Worm (Caenorhabditis elegans) whole organism, early embryonic: ENCODE results near the gene F55C9.11.

Experiments used
- B0310.2 ChIP-seq: sonication (generic microtip); optimal IDR thresholded peaks from 2 replicates; lab custom pipeline; 2016; ENCODE audit warnings: mild to moderate bottlenecking, missing genetic modification characterization, missing compliant biosample characterization
- aly-1 ChIP-seq: sonication (generic microtip); optimal IDR thresholded peaks from 2 replicates; lab custom pipeline; 2016; ENCODE audit warnings: missing genetic modification characterization, missing compliant biosample characterization
- ama-1 ChIP-seq: fragments of 150-350 bp; optimal IDR thresholded peaks from 2 replicates; lab custom pipeline; 2014
- ceh-13 ChIP-seq: fragments of 200-800 bp; sonication (Bioruptor generic); optimal IDR thresholded peaks from 2 replicates; lab custom pipeline; 2018; ENCODE audit warnings: mild to moderate bottlenecking, missing genetic modification characterization, missing compliant biosample characterization
- ceh-36 ChIP-seq: sonication (generic microtip); optimal IDR thresholded peaks from 2 replicates; lab custom pipeline; 2016; ENCODE audit warnings: missing genetic modification characterization, inconsistent platforms, missing compliant biosample characterization
- ets-7 ChIP-seq: sonication (generic microtip); optimal IDR thresholded peaks from 2 replicates; lab custom pipeline; 2016; ENCODE audit warnings: missing genotype, missing genetic modification characterization, missing compliant biosample characterization
- flt-1 ChIP-seq: fragments of 200-800 bp; sonication (Bioruptor generic); IDR thresholded peaks from 2 replicates; pipeline ENCODE4 v1.3.6; 2022; ENCODE audit warnings: missing genetic modification characterization, missing compliant biosample characterization
- hmg-4 ChIP-seq: fragments of 200-800 bp; sonication (Bioruptor generic); optimal IDR thresholded peaks from 2 replicates; lab custom pipeline; 2018; ENCODE audit warnings: mild to moderate bottlenecking, missing genetic modification characterization, missing compliant biosample characterization
- sea-1 ChIP-seq: fragments of 200-800 bp; sonication (Bioruptor generic); conservative IDR thresholded peaks from 2 replicates; pipeline ENCODE4 v1.3.6; 2022; ENCODE audit warnings: missing genetic modification characterization, missing compliant biosample characterization
- tbx-11 ChIP-seq: fragments of 200-800 bp; sonication (Bioruptor generic); IDR thresholded peaks from 2 replicates; pipeline ENCODE4 v1.3.6; 2022; ENCODE audit warnings: missing genetic modification characterization, missing compliant biosample characterization
- tra-4 ChIP-seq: sonication (generic microtip); optimal IDR thresholded peaks from 2 replicates; lab custom pipeline; 2017; ENCODE audit warnings: missing genetic modification characterization, missing compliant biosample characterization

DNA sequence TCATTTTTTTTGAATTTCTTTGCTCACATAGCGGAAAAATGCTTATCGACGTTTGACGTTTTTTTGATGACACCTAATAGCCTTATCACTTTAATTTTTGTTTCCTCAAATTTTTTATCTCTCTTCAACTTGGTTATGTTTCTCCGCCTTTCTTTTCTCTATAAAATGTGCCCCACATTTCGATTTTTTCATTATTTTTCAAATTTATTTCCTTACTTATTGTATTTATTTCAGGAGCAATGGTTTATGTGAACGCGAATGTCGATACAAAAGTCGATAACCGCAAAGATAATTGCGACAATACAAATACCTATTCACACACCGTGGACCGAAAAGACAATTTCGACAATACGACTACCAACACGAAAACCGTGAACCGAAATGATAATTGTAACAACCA is 10.9 kb upstream of the F55C9.11 start, which contains the start of gene sdz-6:
- TF ChIP-seq tbx-11 (GFP tag; lab: Robert Waterston, UW): no peak
- no peak for TF ChIP-seq aly-1 (tag; lab: Kevin White, UChicago)
- TF ChIP-seq flt-1 (GFP tag; lab: Robert Waterston, UW): no peak
- TF ChIP-seq B0310.2: no peak
- no peak for TF ChIP-seq hmg-4
- no peak for TF ChIP-seq ama-1
- TF ChIP-seq sea-1 (GFP tag; lab: Robert Waterston, UW): no peak
- no peak for TF ChIP-seq tra-4 (tag; lab: Kevin White, UChicago)
- no peak for TF ChIP-seq ceh-36 (tag; lab: Kevin White, UChicago)
- no peak for TF ChIP-seq ets-7 (tag; lab: Kevin White, UChicago)
- no peak for TF ChIP-seq ceh-13
